Fruit fly (Drosophila melanogaster): ENCODE results near the gene Msp300.

Msp300 gene

DNA sequence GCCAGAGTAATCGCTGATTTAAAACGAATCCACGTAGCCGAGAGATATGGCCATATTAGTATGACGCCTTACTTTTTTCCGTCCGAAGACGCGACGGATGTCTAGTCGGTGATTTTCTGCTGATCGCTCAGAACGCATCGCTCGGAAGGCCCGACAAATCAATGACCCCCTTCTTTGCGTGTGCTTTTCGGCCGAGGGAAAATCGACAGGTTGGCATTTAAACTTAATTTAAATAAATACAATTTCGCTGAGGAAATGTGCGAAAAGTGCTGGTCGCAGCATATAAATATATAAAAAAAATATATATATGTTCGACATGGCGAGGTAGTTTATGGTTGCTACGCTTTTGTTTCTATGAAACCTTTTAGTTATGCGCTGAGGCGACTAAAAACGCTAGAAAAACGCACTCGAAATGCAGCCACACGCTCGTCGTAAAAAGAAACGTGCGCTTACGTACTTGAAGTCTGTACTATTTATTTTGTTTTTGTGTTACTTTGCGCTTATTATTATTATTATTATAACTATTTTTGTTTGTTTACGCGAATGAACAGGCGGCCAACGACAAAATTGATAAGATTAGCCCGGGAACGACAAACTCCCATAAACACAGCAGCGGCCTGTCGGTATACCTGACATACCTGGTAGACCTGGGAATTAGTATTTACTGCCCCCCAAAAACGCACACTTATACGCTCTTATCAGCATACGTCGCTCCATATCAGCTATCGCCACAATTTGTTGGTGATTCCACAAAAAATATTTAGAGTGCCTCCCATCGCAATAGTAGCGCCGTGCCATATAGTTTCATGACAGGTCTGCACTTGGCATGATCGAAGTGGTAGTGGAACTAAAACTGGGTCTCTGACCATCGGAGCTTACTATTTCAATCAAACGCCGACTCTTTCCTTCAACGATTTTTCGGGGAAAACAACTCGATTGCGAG lies 132.6 kb downstream of the Msp300 start (continued):
- TF ChIP-seq dpn (GFP tag; optimal IDR thresholded peaks at IDR 0.05) (no peak), mam (GFP tag; optimal IDR thresholded peaks at IDR 0.05) (no peak), CG8359 (GFP tag; optimal IDR thresholded peaks at IDR 0.05; ENCODE audit: borderline replicate concordance) (peak; percentile 98), Neu2 (GFP tag; optimal IDR thresholded peaks at IDR 0.05; ENCODE audit: borderline replicate concordance) (no peak), B-H2 (GFP tag; optimal IDR thresholded peaks at IDR 0.05) (peak; percentile 27), tna (GFP tag; IDR thresholded peaks at IDR 0.05; ENCODE audit: partially characterized antibody) (no peak), Dip3 (GFP tag; optimal IDR thresholded peaks at IDR 0.05) (no peak), zen2 (GFP tag; IDR thresholded peaks at IDR 0.05; ENCODE audit: partially characterized antibody) (no peak), trh (GFP tag; optimal IDR thresholded peaks at IDR 0.05) (no peak), CG17568 (GFP tag; optimal IDR thresholded peaks at IDR 0.05) (no peak), knrl (GFP tag; IDR thresholded peaks at IDR 0.05; ENCODE audit: partially characterized antibody) (no peak), az2 (GFP tag; optimal IDR thresholded peaks at IDR 0.05) (no peak), CG11695 (GFP tag; IDR thresholded peaks at IDR 0.05) (no peak), Myb (GFP tag; optimal IDR thresholded peaks at IDR 0.05) (no peak), nmo (GFP tag; optimal IDR thresholded peaks at IDR 0.05) (no peak), Taf1 (GFP tag; IDR thresholded peaks at IDR 0.05) (no peak), CG17186 (GFP tag; optimal IDR thresholded peaks at IDR 0.05) (no peak), CG31224 (GFP tag; IDR thresholded peaks at IDR 0.05) (no peak), Sin3A (optimal IDR thresholded peaks at IDR 0.05) (no peak), ro (GFP tag; IDR thresholded peaks at IDR 0.05) (no peak), jing (GFP tag; optimal IDR thresholded peaks at IDR 0.05) (no peak), chn (GFP tag; optimal IDR thresholded peaks at IDR 0.05) (no peak), CG1529 (GFP tag; optimal IDR thresholded peaks at IDR 0.05) (no peak), Ets65A (GFP tag) (no peak), CoRest (tag; optimal IDR thresholded peaks at IDR 0.05) (no peak), TFAM (GFP tag; optimal IDR thresholded peaks at IDR 0.05) (no peak), pan (optimal IDR thresholded peaks at IDR 0.05) (no peak), pan (GFP tag; optimal IDR thresholded peaks at IDR 0.05 in 1 of 2, IDR thresholded peaks at IDR 0.05 in 1 of 2) (no peak), CG15696 (tag; optimal IDR thresholded peaks at IDR 0.05) (no peak), CG12942 (GFP tag; optimal IDR thresholded peaks at IDR 0.05) (no peak), br (optimal IDR thresholded peaks at IDR 0.05) (no peak), nerfin-2 (GFP tag; IDR thresholded peaks at IDR 0.05; ENCODE audit: partially characterized antibody) (no peak), Ptx1 (GFP tag; IDR thresholded peaks at IDR 0.05) (no peak), CG42726 (GFP tag; IDR thresholded peaks at IDR 0.05; ENCODE audit: partially characterized antibody) (no peak), Hsf (GFP tag; optimal IDR thresholded peaks at IDR 0.05) (no peak), z (GFP tag; IDR thresholded peaks at IDR 0.05) (no peak), pum (GFP tag; optimal IDR thresholded peaks at IDR 0.05) (no peak), CG2202 (tag; optimal IDR thresholded peaks at IDR 0.05) (no peak), tgo (GFP tag; IDR thresholded peaks at IDR 0.05) (no peak), CG5953 (GFP tag; IDR thresholded peaks at IDR 0.05) (no peak), da (GFP tag; optimal IDR thresholded peaks at IDR 0.05) (no peak), Scr (GFP tag; IDR thresholded peaks at IDR 0.05; ENCODE audit: partially characterized antibody) (no peak), bab2 (GFP tag; optimal IDR thresholded peaks at IDR 0.05) (no peak), tio (GFP tag; optimal IDR thresholded peaks at IDR 0.05) (no peak), BEAF-32 (GFP tag; optimal IDR thresholded peaks at IDR 0.05) (no peak), CG8290 (GFP tag; optimal IDR thresholded peaks at IDR 0.05) (no peak), CG8290 (tag; optimal IDR thresholded peaks at IDR 0.05) (peak in 1 of 2 experiments; percentile 59), Oli (tag; optimal IDR thresholded peaks at IDR 0.05) (no peak), peb (GFP tag; IDR thresholded peaks at IDR 0.05) (no peak), Rfx (GFP tag; IDR thresholded peaks at IDR 0.05) (no peak), caup (GFP tag; optimal IDR thresholded peaks at IDR 0.05; ENCODE audit: severe bottlenecking) (no peak)

Measured in whole organism, embryonic.